Worm (Caenorhabditis elegans): ENCODE measurements around the gene W04G3.7.

The W04G3.7 gene

DNA sequence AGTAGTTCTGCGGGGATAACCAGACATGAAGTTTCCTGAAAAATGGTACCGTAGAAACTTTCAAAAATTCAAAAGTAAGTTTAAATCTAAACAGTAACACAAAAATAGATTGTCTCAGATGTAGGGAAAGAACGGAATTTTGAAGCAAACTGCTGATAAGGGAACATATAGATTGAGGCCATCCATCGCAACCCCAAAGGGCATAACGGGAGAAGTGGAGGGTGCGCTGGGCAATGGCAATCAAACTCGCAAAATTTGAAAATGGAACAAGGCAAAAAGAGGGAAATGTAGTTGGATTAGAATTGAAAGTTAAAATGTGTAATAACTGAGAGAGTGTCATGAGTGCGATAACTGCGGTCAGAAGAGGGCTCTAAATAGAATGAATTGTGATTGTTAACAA, 18.1 kb upstream of the W04G3.7 start:
- TF ChIP-seq nhr-76 (tag; optimal IDR thresholded peaks at IDR 0.05): no peak
- TF ChIP-seq mab-5 (tag; optimal IDR thresholded peaks at IDR 0.05): no peak
- TF ChIP-seq ceh-83 (GFP tag; optimal IDR thresholded peaks at IDR 0.05): no peak
- TF ChIP-seq drap-1 (GFP tag; optimal IDR thresholded peaks at IDR 0.05): no peak
- TF ChIP-seq nhr-12 (tag; optimal IDR thresholded peaks at IDR 0.05): no peak
- no peak for TF ChIP-seq lsy-2 (tag; optimal IDR thresholded peaks at IDR 0.05)
- TF ChIP-seq mep-1 (tag; optimal IDR thresholded peaks at IDR 0.05): no peak
- TF ChIP-seq elt-1 (tag; optimal IDR thresholded peaks at IDR 0.05; ENCODE audit: borderline replicate concordance, insufficient read depth): no peak
- no peak for TF ChIP-seq sem-2 (GFP tag; optimal IDR thresholded peaks at IDR 0.05)
- TF ChIP-seq lin-32 (GFP tag; optimal IDR thresholded peaks at IDR 0.05): no peak
- TF ChIP-seq cnd-1 (tag; optimal IDR thresholded peaks at IDR 0.05): no peak
- TF ChIP-seq unc-62 (GFP tag; optimal IDR thresholded peaks at IDR 0.05): no peak
- TF ChIP-seq flh-1 (GFP tag; optimal IDR thresholded peaks at IDR 0.05): no peak
- TF ChIP-seq zip-8 (tag; optimal IDR thresholded peaks at IDR 0.05): no peak
- TF ChIP-seq mls-2 (tag; optimal IDR thresholded peaks at IDR 0.05): no peak
- no peak for TF ChIP-seq nhr-28 (tag; optimal IDR thresholded peaks at IDR 0.05)

DNA sequence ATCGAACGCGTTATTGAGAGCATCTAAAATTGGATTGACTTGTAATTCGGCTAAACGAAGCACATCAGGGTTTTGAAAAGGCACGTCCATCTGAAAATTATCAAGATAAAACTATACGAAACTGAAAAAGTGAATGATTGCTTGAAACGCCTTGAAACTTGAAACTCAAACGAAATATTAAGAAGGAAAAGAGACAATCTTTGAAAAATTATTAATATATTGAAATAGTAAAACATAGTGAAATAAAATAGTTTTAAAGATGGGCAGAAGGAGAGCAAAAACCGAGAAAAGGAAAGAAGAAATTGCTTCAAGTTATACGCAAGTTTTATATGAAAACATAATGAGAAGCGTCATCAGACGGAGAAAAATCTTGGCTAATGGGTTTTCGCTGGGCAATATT, 13.0 kb upstream of the W04G3.7 start, which contains the start of gene W02H3.3:
Gene W02H3.3 (minus strand): TSS at position 101 of the 400 bp plus-strand sequence.
- TF ChIP-seq nhr-28 (tag; optimal IDR thresholded peaks at IDR 0.05) (no peak), ces-1 (GFP tag; optimal IDR thresholded peaks at IDR 0.05) (no peak), tbx-8 (GFP tag; optimal IDR thresholded peaks at IDR 0.05) (no peak), ham-2 (GFP tag; optimal IDR thresholded peaks at IDR 0.05) (no peak), mep-1 (tag; optimal IDR thresholded peaks at IDR 0.05) (no peak), unc-120 (tag; optimal IDR thresholded peaks at IDR 0.05; ENCODE audit: poor library complexity, severe bottlenecking) (no peak), M03D4.4 (tag; optimal IDR thresholded peaks at IDR 0.05) (no peak), nhr-12 (tag; optimal IDR thresholded peaks at IDR 0.05) (no peak), snpc-4 (tag; optimal IDR thresholded peaks at IDR 0.05) (no peak), ceh-43 (GFP tag; optimal IDR thresholded peaks at IDR 0.05) (no peak), unc-62 (GFP tag; optimal IDR thresholded peaks at IDR 0.05) (no peak)

- TF ChIP-seq ceh-43 (GFP tag; optimal IDR thresholded peaks at IDR 0.05) (no peak), lin-13 (tag; optimal IDR thresholded peaks at IDR 0.05) (no peak), snpc-4 (tag; optimal IDR thresholded peaks at IDR 0.05) (no peak), pha-4 (tag; optimal IDR thresholded peaks at IDR 0.05) (no peak), mab-5 (tag; optimal IDR thresholded peaks at IDR 0.05) (no peak), elt-3 (tag; optimal IDR thresholded peaks at IDR 0.05) (no peak), ceh-83 (GFP tag; optimal IDR thresholded peaks at IDR 0.05) (no peak), drap-1 (GFP tag; optimal IDR thresholded peaks at IDR 0.05) (no peak), cnd-1 (tag; optimal IDR thresholded peaks at IDR 0.05) (no peak), ces-1 (GFP tag; optimal IDR thresholded peaks at IDR 0.05) (no peak)
These were observed 12.3 kb upstream of the W04G3.7 start for ce11 chrX:11097343-11097742.

DNA sequence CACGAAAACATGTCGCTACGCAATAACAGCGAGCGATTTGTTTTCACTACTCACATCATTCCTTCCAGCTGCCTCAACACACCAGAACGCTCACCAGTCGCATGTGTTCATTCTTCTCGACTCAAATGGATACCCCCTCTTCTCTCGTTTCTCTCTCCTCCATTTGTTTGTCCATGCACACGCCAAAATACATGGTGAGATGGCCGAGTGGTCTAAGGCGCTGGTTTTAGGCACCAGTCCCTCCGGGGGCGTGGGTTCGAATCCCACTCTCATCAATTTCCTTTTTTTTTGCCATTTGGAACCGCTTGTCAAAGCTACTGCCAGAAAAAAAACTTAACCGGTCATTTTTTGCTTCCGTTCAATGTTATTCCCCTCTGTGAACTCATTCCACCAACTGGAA, 10.4 kb upstream of the W04G3.7 start:
- TF ChIP-seq lsy-2 (tag; optimal IDR thresholded peaks at IDR 0.05) (no peak), nhr-237 (tag; optimal IDR thresholded peaks at IDR 0.05) (peak; percentile 9), drap-1 (GFP tag; optimal IDR thresholded peaks at IDR 0.05) (peak; percentile 84), mab-5 (tag; optimal IDR thresholded peaks at IDR 0.05) (no peak), nhr-28 (tag; optimal IDR thresholded peaks at IDR 0.05) (no peak), sem-2 (GFP tag; optimal IDR thresholded peaks at IDR 0.05) (peak; percentile 73), lin-13 (tag; optimal IDR thresholded peaks at IDR 0.05) (peak; percentile 64), unc-120 (tag; optimal IDR thresholded peaks at IDR 0.05; ENCODE audit: poor library complexity, severe bottlenecking) (peak; percentile 46), blmp-1 (tag; optimal IDR thresholded peaks at IDR 0.05) (no peak), ceh-43 (GFP tag; optimal IDR thresholded peaks at IDR 0.05) (peak; percentile 75), nhr-12 (tag; optimal IDR thresholded peaks at IDR 0.05) (peak; percentile 6), tbx-8 (GFP tag; optimal IDR thresholded peaks at IDR 0.05) (peak; percentile 51), ztf-11 (tag; optimal IDR thresholded peaks at IDR 0.05) (peak; percentile 69), bed-3 (GFP tag; optimal IDR thresholded peaks at IDR 0.05) (peak; percentile 55), nhr-2 (tag; optimal IDR thresholded peaks at IDR 0.05) (no peak), pha-4 (tag; optimal IDR thresholded peaks at IDR 0.05) (peak; percentile 48), ces-1 (GFP tag; optimal IDR thresholded peaks at IDR 0.05) (peak; percentile 55), nhr-76 (tag; optimal IDR thresholded peaks at IDR 0.05) (no peak), hlh-1 (tag; optimal IDR thresholded peaks at IDR 0.05) (no peak), elt-1 (tag; optimal IDR thresholded peaks at IDR 0.05; ENCODE audit: borderline replicate concordance, insufficient read depth) (no peak), M03D4.4 (tag; optimal IDR thresholded peaks at IDR 0.05) (peak; percentile 82), ceh-83 (GFP tag; optimal IDR thresholded peaks at IDR 0.05) (peak; percentile 83), ceh-39 (tag; optimal IDR thresholded peaks at IDR 0.05) (peak; percentile 16), flh-1 (GFP tag; optimal IDR thresholded peaks at IDR 0.05) (peak; percentile 31), unc-39 (tag; optimal IDR thresholded peaks at IDR 0.05) (no peak), zip-8 (tag; optimal IDR thresholded peaks at IDR 0.05) (no peak), unc-62 (GFP tag; optimal IDR thresholded peaks at IDR 0.05) (no peak), elt-3 (tag; optimal IDR thresholded peaks at IDR 0.05) (no peak), ham-2 (GFP tag; optimal IDR thresholded peaks at IDR 0.05) (peak; percentile 5), mls-2 (tag; optimal IDR thresholded peaks at IDR 0.05) (peak; percentile 88), sptf-1 (tag; optimal IDR thresholded peaks at IDR 0.05) (peak; percentile 86), snpc-4 (tag; optimal IDR thresholded peaks at IDR 0.05) (no peak), cnd-1 (tag; optimal IDR thresholded peaks at IDR 0.05) (peak; percentile 86), mep-1 (tag; optimal IDR thresholded peaks at IDR 0.05) (peak; percentile 41), lin-32 (GFP tag; optimal IDR thresholded peaks at IDR 0.05) (peak; percentile 63)
